Worm (Caenorhabditis elegans) whole organism, midembryonic: ENCODE results near the gene F43C11.8.

ENCODE experiments used
- T22C8.4 ChIP-seq: fragments of 200-800 bp; sonication (Bioruptor generic); IDR thresholded peaks from 2 replicates; pipeline ENCODE4 v1.3.6; 2022; ENCODE audit warnings: missing genetic modification characterization, missing compliant biosample characterization
- cog-1 ChIP-seq: sonication (generic microtip); optimal IDR thresholded peaks from 2 replicates; lab custom pipeline; 2016; ENCODE audit warnings: missing genetic modification characterization, missing compliant biosample characterization
- flt-1 ChIP-seq: fragments of 200-800 bp; sonication (Bioruptor generic); IDR thresholded peaks from 2 replicates; pipeline ENCODE4 v1.3.6; 2022; ENCODE audit warnings: missing genetic modification characterization, missing compliant biosample characterization
- klf-2 ChIP-seq: fragments of 200-800 bp; sonication (Bioruptor generic); conservative IDR thresholded peaks from 2 replicates; pipeline ENCODE4 v1.3.6; 2022; ENCODE audit warnings: missing genetic modification reagents, missing genetic modification characterization, missing compliant biosample characterization
- med-1 ChIP-seq: sonication (generic microtip); optimal IDR thresholded peaks from 2 replicates; lab custom pipeline; 2017; ENCODE audit warnings: missing genetic modification characterization, mild to moderate bottlenecking, missing compliant biosample characterization, antibody characterized with exemption, missing genetic modification reagents; ENCODE audit not compliant: insufficient read depth
- ref-1 ChIP-seq: fragments of 200-800 bp; sonication (Bioruptor generic); conservative IDR thresholded peaks from 2 replicates; pipeline ENCODE4 v1.3.6; 2022; ENCODE audit warnings: missing genetic modification reagents, missing genetic modification characterization, missing compliant biosample characterization
- tab-1 ChIP-seq: fragments of 200-800 bp; sonication (Bioruptor generic); IDR thresholded peaks from 2 replicates; pipeline ENCODE4 v1.3.6; 2022; ENCODE audit warnings: missing genetic modification characterization, missing compliant biosample characterization
- ztf-23 ChIP-seq: fragments of 200-800 bp; sonication (Bioruptor generic); IDR thresholded peaks from 2 replicates; pipeline ENCODE4 v1.3.6; 2022; ENCODE audit warnings: missing genetic modification reagents, missing genetic modification characterization, missing compliant biosample characterization
- ztf-29 ChIP-seq: fragments of 200-800 bp; sonication (Bioruptor generic); IDR thresholded peaks from 2 replicates; pipeline ENCODE4 v1.3.6; 2022; ENCODE audit warnings: missing genetic modification reagents, missing genetic modification characterization, missing compliant biosample characterization

Gene F43C11.8

ce11 chrII:2330462-2330861 lies 1.9 kb upstream of the F43C11.8 start:
- TF ChIP-seq klf-2 (GFP tag; lab: Robert Waterston, UW) (no peak), flt-1 (GFP tag; lab: Robert Waterston, UW) (peak; percentile 63)

- TF ChIP-seq ztf-23 (GFP tag; lab: Robert Waterston, UW) = no peak
- no peak for TF ChIP-seq cog-1
- TF ChIP-seq ztf-29 (GFP tag; lab: Robert Waterston, UW) = no peak
- no peak for TF ChIP-seq T22C8.4 (GFP tag; lab: Robert Waterston, UW)
- TF ChIP-seq klf-2 (GFP tag; lab: Robert Waterston, UW) = no peak
- no peak for TF ChIP-seq flt-1 (GFP tag; lab: Robert Waterston, UW)
- TF ChIP-seq ref-1 (GFP tag; lab: Robert Waterston, UW) = no peak
- no peak for TF ChIP-seq med-1
- no peak for TF ChIP-seq tab-1 (GFP tag; lab: Robert Waterston, UW)
These were observed 3.3 kb downstream of the F43C11.8 start, which contains the start of gene F43C11.7 for ce11 chrII:2335572-2335971. Gene F43C11.7 (plus strand): TSS chrII:2335897.

ce11 chrII:2336177-2336576 lies 3.9 kb downstream of the F43C11.8 start:
- no peak for TF ChIP-seq flt-1 (GFP tag; lab: Robert Waterston, UW)
- TF ChIP-seq T22C8.4 (GFP tag; lab: Robert Waterston, UW) = no peak
- TF ChIP-seq cog-1 = no peak
- no peak for TF ChIP-seq ztf-29 (GFP tag; lab: Robert Waterston, UW)
- TF ChIP-seq klf-2 (GFP tag; lab: Robert Waterston, UW) = no peak
- TF ChIP-seq med-1 = no peak
- TF ChIP-seq ztf-23 (GFP tag; lab: Robert Waterston, UW) = no peak
- no peak for TF ChIP-seq tab-1 (GFP tag; lab: Robert Waterston, UW)
- TF ChIP-seq ref-1 (GFP tag; lab: Robert Waterston, UW) = no peak

ce11 chrII:2340974-2341373 lies 8.7 kb downstream of the F43C11.8 start:
- no peak for TF ChIP-seq ztf-29 (GFP tag; lab: Robert Waterston, UW)
- TF ChIP-seq flt-1 (GFP tag; lab: Robert Waterston, UW) = no peak
- TF ChIP-seq klf-2 (GFP tag; lab: Robert Waterston, UW) = no peak
- TF ChIP-seq ref-1 (GFP tag; lab: Robert Waterston, UW) = no peak
- TF ChIP-seq cog-1 = no peak
- no peak for TF ChIP-seq T22C8.4 (GFP tag; lab: Robert Waterston, UW)

ce11 chrII:2341515-2341914 lies 9.2 kb downstream of the F43C11.8 start, which contains the start of gene enri-1:
Gene enri-1 (minus strand): TSS chrII:2341615.
- TF ChIP-seq klf-2 (GFP tag; lab: Robert Waterston, UW) (no peak), ztf-23 (GFP tag; lab: Robert Waterston, UW) (no peak), flt-1 (GFP tag; lab: Robert Waterston, UW) (no peak), tab-1 (GFP tag; lab: Robert Waterston, UW) (no peak), ztf-29 (GFP tag; lab: Robert Waterston, UW) (no peak), ref-1 (GFP tag; lab: Robert Waterston, UW) (no peak), T22C8.4 (GFP tag; lab: Robert Waterston, UW) (no peak), cog-1 (no peak), med-1 (no peak)

ce11 chrII:2342004-2342479 lies 9.7 kb downstream of the F43C11.8 start, which contains the start of gene F43C11.6:
Gene F43C11.6 (plus strand): TSS chrII:2342429.
- TF ChIP-seq klf-2 (GFP tag; lab: Robert Waterston, UW) = no peak
- TF ChIP-seq ztf-29 (GFP tag; lab: Robert Waterston, UW) = no peak
- no peak for TF ChIP-seq ztf-23 (GFP tag; lab: Robert Waterston, UW)
- no peak for TF ChIP-seq ref-1 (GFP tag; lab: Robert Waterston, UW)
- no peak for TF ChIP-seq tab-1 (GFP tag; lab: Robert Waterston, UW)
- TF ChIP-seq T22C8.4 (GFP tag; lab: Robert Waterston, UW) = no peak
- TF ChIP-seq med-1 = no peak
- no peak for TF ChIP-seq cog-1
- no peak for TF ChIP-seq flt-1 (GFP tag; lab: Robert Waterston, UW)

ce11 chrII:2346672-2347071 lies 14.4 kb downstream of the F43C11.8 start, which contains the start of gene F43C11.4:
Gene F43C11.4 (plus strand): TSS chrII:2346972.
- TF ChIP-seq med-1 = no peak
- TF ChIP-seq klf-2 (GFP tag; lab: Robert Waterston, UW) = no peak

- TF ChIP-seq T22C8.4 (GFP tag; lab: Robert Waterston, UW) = no peak
- no peak for TF ChIP-seq tab-1 (GFP tag; lab: Robert Waterston, UW)
- no peak for TF ChIP-seq ztf-23 (GFP tag; lab: Robert Waterston, UW)
- TF ChIP-seq med-1 = no peak
- no peak for TF ChIP-seq ztf-29 (GFP tag; lab: Robert Waterston, UW)
- TF ChIP-seq cog-1 = no peak
- no peak for TF ChIP-seq ref-1 (GFP tag; lab: Robert Waterston, UW)
- TF ChIP-seq flt-1 (GFP tag; lab: Robert Waterston, UW) = no peak
- no peak for TF ChIP-seq klf-2 (GFP tag; lab: Robert Waterston, UW)
These were observed 20.2 kb downstream of the F43C11.8 start, which contains the start of gene F43C11.10 for ce11 chrII:2352546-2352945. Gene F43C11.10 (minus strand): TSS chrII:2352646.

ce11 chrII:2353012-2353411 lies 20.7 kb downstream of the F43C11.8 start, which contains the start of gene F43C11.3:
Gene F43C11.3 (plus strand): TSS chrII:2353312.
- TF ChIP-seq ztf-29 (GFP tag; lab: Robert Waterston, UW) = no peak
- no peak for TF ChIP-seq klf-2 (GFP tag; lab: Robert Waterston, UW)
- TF ChIP-seq med-1 = no peak
- no peak for TF ChIP-seq flt-1 (GFP tag; lab: Robert Waterston, UW)
- no peak for TF ChIP-seq tab-1 (GFP tag; lab: Robert Waterston, UW)

- TF ChIP-seq cog-1 (no peak), ztf-29 (GFP tag; lab: Robert Waterston, UW) (no peak), ref-1 (GFP tag; lab: Robert Waterston, UW) (no peak), tab-1 (GFP tag; lab: Robert Waterston, UW) (no peak), ztf-23 (GFP tag; lab: Robert Waterston, UW) (no peak), klf-2 (GFP tag; lab: Robert Waterston, UW) (no peak), flt-1 (GFP tag; lab: Robert Waterston, UW) (no peak), T22C8.4 (GFP tag; lab: Robert Waterston, UW) (no peak), med-1 (no peak)
These were observed 22.2 kb downstream of the F43C11.8 start, which contains the start of gene F43C11.2 for ce11 chrII:2354476-2354875. Gene F43C11.2 (plus strand): TSS chrII:2354776.
